Worm (Caenorhabditis elegans) whole organism, L4 larva: ENCODE data around the gene Y54E2A.8.
A peak's percentile ranks its signal among the peaks of the same experiment; 100 is the strongest.

Source experiments
- F26F4.8 ChIP-seq: fragments of 200-800 bp; sonication (Bioruptor generic); conservative IDR thresholded peaks from 2 replicates; pipeline ENCODE4 v1.3.6; 2022; ENCODE audit warnings: missing genetic modification characterization, missing compliant biosample characterization
- F44E2.7 ChIP-seq: fragments of 200-800 bp; sonication (Bioruptor generic); IDR thresholded peaks from 2 replicates; pipeline ENCODE4 v2.1.2; 2022; ENCODE audit warnings: missing genetic modification characterization, missing compliant biosample characterization
- F49E8.2 ChIP-seq: sonication (generic microtip); optimal IDR thresholded peaks from 2 replicates; lab custom pipeline; 2016; ENCODE audit warnings: missing compliant biosample characterization, mild to moderate bottlenecking, missing genetic modification characterization, borderline replicate concordance
- R02D3.7 ChIP-seq: fragments of 150-350 bp; sonication (generic microtip); optimal IDR thresholded peaks from 3 replicates; lab custom pipeline; 2014; ENCODE audit warnings: missing biosample characterization, missing genetic modification characterization
- T20F7.1 ChIP-seq: fragments of 200-800 bp; sonication (Bioruptor generic); optimal IDR thresholded peaks from 2 replicates; lab custom pipeline; 2018; ENCODE audit warnings: mild to moderate bottlenecking, missing genetic modification characterization, missing compliant biosample characterization
- T26A8.4 ChIP-seq: fragments of 200-800 bp; sonication (Bioruptor generic); IDR thresholded peaks from 2 replicates; pipeline ENCODE4 v1.3.6; 2022; ENCODE audit warnings: missing genetic modification characterization, missing compliant biosample characterization
- Y105C5A.15 ChIP-seq: fragments of 200-800 bp; sonication (Bioruptor generic); IDR thresholded peaks from 2 replicates; pipeline ENCODE4 v1.3.6; 2022; ENCODE audit warnings: missing genetic modification characterization, missing compliant biosample characterization
- Y48G9A.11 ChIP-seq: fragments of 200-800 bp; sonication (Bioruptor generic); IDR thresholded peaks from 2 replicates; pipeline ENCODE4 v1.3.6; 2022; ENCODE audit warnings: missing genetic modification reagents, missing genetic modification characterization, missing compliant biosample characterization
- Y5F2A.4 ChIP-seq: fragments of 200-800 bp; sonication (Bioruptor generic); optimal IDR thresholded peaks from 2 replicates; lab custom pipeline; 2018; ENCODE audit warnings: mild to moderate bottlenecking, missing genetic modification characterization, missing compliant biosample characterization
- ZK337.2 ChIP-seq: fragments of 200-800 bp; sonication (Bioruptor generic); IDR thresholded peaks from 2 replicates; pipeline ENCODE4 v1.3.6; 2022; ENCODE audit warnings: missing genetic modification reagents, missing genetic modification characterization, missing compliant biosample characterization
- ceh-32 ChIP-seq: sonication (generic microtip); optimal IDR thresholded peaks from 2 replicates; lab custom pipeline; 2016; ENCODE audit warnings: mild to moderate bottlenecking, missing genetic modification characterization, missing compliant biosample characterization; ENCODE audit not compliant: poor library complexity
- ceh-62 ChIP-seq: sonication (generic microtip); optimal IDR thresholded peaks from 2 replicates; lab custom pipeline; 2017; ENCODE audit warnings: missing biosample characterization, missing genetic modification characterization
- ceh-82 ChIP-seq: sonication (generic microtip); optimal IDR thresholded peaks from 2 replicates; lab custom pipeline; 2017; ENCODE audit warnings: missing biosample characterization, missing genetic modification characterization
- ces-1 ChIP-seq: fragments of 150-350 bp; sonication (generic microtip); optimal IDR thresholded peaks from 4 replicates; lab custom pipeline; 2014; ENCODE audit warnings: missing biosample characterization, missing genetic modification reagents, missing genetic modification characterization
- cey-2 ChIP-seq: sonication (generic microtip); optimal IDR thresholded peaks from 3 replicates; lab custom pipeline; 2017; ENCODE audit warnings: missing genetic modification characterization, mild to moderate bottlenecking, missing compliant biosample characterization, antibody characterized with exemption, borderline replicate concordance; ENCODE audit not compliant: insufficient read depth
- daf-16 ChIP-seq, 3 experiments: sonication (generic microtip); optimal IDR thresholded peaks; 2 replicates each; lab custom pipeline; 2016 to 2017; ENCODE audit warnings: missing genetic modification characterization in 3 of 3, missing genetic modification reagents in 3 of 3, mild to moderate bottlenecking in 2 of 3, missing compliant biosample characterization in 2 of 3, missing biosample characterization in 1 of 3, moderate library complexity in 1 of 3
- daf-19 ChIP-seq: fragments of 200-800 bp; sonication (Bioruptor generic); conservative IDR thresholded peaks from 2 replicates; pipeline ENCODE4 v1.3.6; 2022; ENCODE audit warnings: missing genetic modification characterization, missing compliant biosample characterization
- daf-8 ChIP-seq: fragments of 200-800 bp; sonication (Bioruptor generic); IDR thresholded peaks from 2 replicates; pipeline ENCODE4 v1.3.6; 2022; ENCODE audit warnings: missing genetic modification characterization, missing compliant biosample characterization
- dmd-8 ChIP-seq: fragments of 200-800 bp; sonication (Bioruptor generic); IDR thresholded peaks from 2 replicates; pipeline ENCODE4 v1.3.6; 2022; ENCODE audit warnings: missing genetic modification characterization, missing compliant biosample characterization
- dve-1 ChIP-seq: sonication (generic microtip); optimal IDR thresholded peaks from 2 replicates; lab custom pipeline; 2017; ENCODE audit warnings: antibody characterized with exemption, mild to moderate bottlenecking, missing genetic modification characterization, missing compliant biosample characterization; ENCODE audit not compliant: insufficient read depth
- egl-27 ChIP-seq: sonication (generic microtip); optimal IDR thresholded peaks from 3 replicates; lab custom pipeline; 2017; ENCODE audit warnings: missing biosample characterization, missing genetic modification reagents, missing genetic modification characterization
- lin-1 ChIP-seq: fragments of 200-800 bp; sonication (Bioruptor generic); IDR thresholded peaks from 2 replicates; pipeline ENCODE4 v1.3.6; 2022; ENCODE audit warnings: missing genetic modification reagents, missing genetic modification characterization, missing compliant biosample characterization
- lin-38 ChIP-seq: fragments of 200-800 bp; sonication (Bioruptor generic); IDR thresholded peaks from 2 replicates; pipeline ENCODE4 v1.3.6; 2022; ENCODE audit warnings: missing genetic modification reagents, missing genetic modification characterization, missing compliant biosample characterization
- lin-39 ChIP-seq: fragments of 150-350 bp; optimal IDR thresholded peaks from 2 replicates; lab custom pipeline; 2014; ENCODE audit warnings: missing biosample characterization, missing genetic modification reagents, missing genetic modification characterization
- lsy-2 ChIP-seq, 2 experiments: fragments of 150-350 bp in 1 of 2; sonication (generic microtip) in 1 of 2; optimal IDR thresholded peaks; 2 replicates each; lab custom pipeline; 2014 to 2017; ENCODE audit warnings: missing biosample characterization in 2 of 2, missing genetic modification characterization in 2 of 2
- madf-5 ChIP-seq, 2 experiments: fragments of 200-800 bp; sonication (Bioruptor generic); IDR thresholded peaks; 2 replicates each; pipeline ENCODE4 v1.3.6; 2022; ENCODE audit warnings: missing compliant biosample characterization in 2 of 2, missing genetic modification characterization in 2 of 2
- nhr-11 ChIP-seq: fragments of 150-350 bp; optimal IDR thresholded peaks from 2 replicates; lab custom pipeline; 2014; ENCODE audit warnings: missing biosample characterization, missing genetic modification characterization
- nhr-111 ChIP-seq: fragments of 200-800 bp; sonication (Bioruptor generic); optimal IDR thresholded peaks from 2 replicates; lab custom pipeline; 2018; ENCODE audit warnings: mild to moderate bottlenecking, missing genetic modification characterization, missing compliant biosample characterization
- nhr-237 ChIP-seq: sonication (generic microtip); optimal IDR thresholded peaks from 2 replicates; lab custom pipeline; 2017; ENCODE audit warnings: missing biosample characterization, missing genetic modification characterization
- nhr-25 ChIP-seq: sonication (generic microtip); optimal IDR thresholded peaks from 2 replicates; lab custom pipeline; 2017; ENCODE audit warnings: missing genetic modification characterization, mild to moderate bottlenecking, missing compliant biosample characterization, antibody characterized with exemption, moderate library complexity, borderline replicate concordance; ENCODE audit not compliant: insufficient read depth
- nhr-28 ChIP-seq: fragments of 150-350 bp; optimal IDR thresholded peaks from 2 replicates; lab custom pipeline; 2014; ENCODE audit warnings: missing biosample characterization, missing genetic modification characterization
- nhr-6 ChIP-seq: fragments of 150-350 bp; optimal IDR thresholded peaks from 2 replicates; lab custom pipeline; 2014; ENCODE audit warnings: missing biosample characterization, missing genetic modification characterization
- nhr-76 ChIP-seq: fragments of 150-350 bp; optimal IDR thresholded peaks from 2 replicates; lab custom pipeline; 2014; ENCODE audit warnings: missing biosample characterization, missing genetic modification characterization
- nhr-77 ChIP-seq: fragments of 150-350 bp; optimal IDR thresholded peaks from 2 replicates; lab custom pipeline; 2014; ENCODE audit warnings: missing biosample characterization, missing genetic modification characterization
- php-3 ChIP-seq: fragments of 200-800 bp; sonication (Bioruptor generic); IDR thresholded peaks from 2 replicates; pipeline ENCODE4 v1.3.6; 2022; ENCODE audit warnings: missing genetic modification reagents, missing genetic modification characterization, missing compliant biosample characterization
- rbr-2 ChIP-seq: sonication (generic microtip); optimal IDR thresholded peaks from 2 replicates; lab custom pipeline; 2016; ENCODE audit warnings: missing genotype, missing genetic modification characterization, missing compliant biosample characterization
- saeg-2 ChIP-seq: fragments of 200-800 bp; sonication (Bioruptor generic); IDR thresholded peaks from 2 replicates; pipeline ENCODE4 v1.3.6; 2022; ENCODE audit warnings: missing genetic modification reagents, missing genetic modification characterization, missing compliant biosample characterization
- set-16 ChIP-seq: fragments of 200-800 bp; sonication (Bioruptor generic); IDR thresholded peaks from 2 replicates; pipeline ENCODE4 v1.3.6; 2022; ENCODE audit warnings: missing genetic modification reagents, missing genetic modification characterization, missing compliant biosample characterization
- skn-1 ChIP-seq: fragments of 150-350 bp; optimal IDR thresholded peaks from 2 replicates; lab custom pipeline; 2014; ENCODE audit warnings: missing biosample characterization, missing genetic modification characterization
- snpc-1.2 ChIP-seq: fragments of 200-800 bp; sonication (Bioruptor generic); IDR thresholded peaks from 2 replicates; pipeline ENCODE4 v1.3.6; 2022; ENCODE audit warnings: missing genetic modification reagents, missing genetic modification characterization, missing compliant biosample characterization
- spr-3 ChIP-seq: fragments of 200-800 bp; sonication (Bioruptor generic); optimal IDR thresholded peaks from 2 replicates; lab custom pipeline; 2018; ENCODE audit warnings: mild to moderate bottlenecking, missing genetic modification characterization, missing compliant biosample characterization
- tag-97 ChIP-seq: fragments of 200-800 bp; sonication (Bioruptor generic); IDR thresholded peaks from 2 replicates; pipeline ENCODE4 v1.3.6; 2022; ENCODE audit warnings: missing genetic modification characterization, missing compliant biosample characterization
- unc-130 ChIP-seq: sonication (generic microtip); optimal IDR thresholded peaks from 2 replicates; lab custom pipeline; 2016; ENCODE audit warnings: missing genetic modification reagents, missing genetic modification characterization, missing compliant biosample characterization
- unc-62 ChIP-seq, 3 experiments: fragments of 150-350 bp in 1 of 3; sonication (generic microtip); optimal IDR thresholded peaks in 2 of 3; peaks in 1 of 3; 1 replicate in 1 of 3; 2 replicates in 2 of 3; lab custom pipeline; 2014 to 2017; ENCODE audit warnings: missing biosample characterization in 3 of 3, missing genetic modification characterization in 3 of 3, missing genetic modification reagents in 3 of 3, missing genotype in 1 of 3
- zfp-2 ChIP-seq: sonication (generic microtip); optimal IDR thresholded peaks from 2 replicates; lab custom pipeline; 2016; ENCODE audit warnings: mild to moderate bottlenecking, missing genetic modification characterization, missing compliant biosample characterization
- zfp-3 ChIP-seq: fragments of 200-800 bp; sonication (Bioruptor generic); conservative IDR thresholded peaks from 2 replicates; pipeline ENCODE4 v1.3.6; 2022; ENCODE audit warnings: missing genetic modification reagents, missing genetic modification characterization, missing compliant biosample characterization
- zip-11 ChIP-seq: fragments of 200-800 bp; sonication (Bioruptor generic); IDR thresholded peaks from 2 replicates; pipeline ENCODE4 v1.3.6; 2022; ENCODE audit warnings: missing genetic modification characterization, missing compliant biosample characterization

Y54E2A.8 gene

DNA sequence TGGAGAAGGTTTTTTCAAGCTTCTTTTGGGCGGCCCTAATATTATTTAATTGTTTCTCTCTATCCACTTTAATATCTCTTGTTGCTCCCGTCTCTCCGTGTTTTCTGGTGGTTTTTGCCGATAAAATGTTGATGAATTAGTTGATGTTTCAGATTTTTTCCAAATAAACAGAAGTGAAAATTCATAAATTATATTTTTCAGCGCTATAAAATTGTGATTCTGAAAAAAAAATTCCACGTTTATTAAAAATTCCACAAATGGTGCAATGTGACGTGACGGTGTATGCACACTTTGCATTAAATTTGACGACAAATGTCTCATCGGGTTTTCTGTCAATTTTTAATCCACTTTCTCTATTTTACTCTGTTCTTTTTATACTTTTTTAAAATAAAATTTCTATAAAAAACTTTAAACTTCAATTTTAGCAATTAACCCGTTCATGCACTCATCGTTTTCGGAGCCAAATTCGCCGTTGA, 19.9 kb downstream of the Y54E2A.8 start, which contains the start of gene tbc-20 (continued):
- no peak for TF ChIP-seq ceh-82 (tag; lab: Kevin White, UChicago)
- TF ChIP-seq daf-16 (GFP tag; optimal IDR thresholded peaks at IDR 0.05; lab: Kevin White, UChicago), result no peak
- TF ChIP-seq daf-16 (tag; optimal IDR thresholded peaks at IDR 0.05; lab: Kevin White, UChicago), result no peak
- no peak for TF ChIP-seq egl-27 (tag; lab: Kevin White, UChicago)
- TF ChIP-seq T20F7.1 (GFP tag; lab: Kevin White, UChicago), result peak; percentile 70
- no peak for TF ChIP-seq Y105C5A.15
- TF ChIP-seq nhr-76 (tag; lab: Kevin White, UChicago), result peak; percentile 23
- TF ChIP-seq F44E2.7 (GFP tag; lab: Robert Waterston, UW), result no peak
- no peak for TF ChIP-seq rbr-2 (tag; lab: Kevin White, UChicago)
- TF ChIP-seq daf-8, result no peak
- TF ChIP-seq nhr-237 (tag; lab: Kevin White, UChicago), result no peak
- TF ChIP-seq zfp-2 (tag; lab: Kevin White, UChicago), result no peak
- TF ChIP-seq snpc-1.2 (GFP tag; lab: Robert Waterston, UW), result no peak
- peak; percentile 39 for TF ChIP-seq F49E8.2 (tag; lab: Kevin White, UChicago)
- no peak for TF ChIP-seq lin-39 (tag; lab: Kevin White, UChicago)
- no peak for TF ChIP-seq ZK337.2 (GFP tag; lab: Robert Waterston, UW)
- no peak for TF ChIP-seq F26F4.8 (GFP tag; lab: Robert Waterston, UW)
- TF ChIP-seq nhr-111 (GFP tag; lab: Kevin White, UChicago), result no peak
- no peak for TF ChIP-seq nhr-77 (tag; lab: Kevin White, UChicago)
- no peak for TF ChIP-seq lin-1
- TF ChIP-seq nhr-6 (tag; lab: Kevin White, UChicago), result no peak
- TF ChIP-seq zfp-3 (GFP tag; lab: Robert Waterston, UW), result no peak
- no peak for TF ChIP-seq R02D3.7 (tag; lab: Kevin White, UChicago)
- no peak for TF ChIP-seq ces-1 (GFP tag; lab: Kevin White, UChicago)
- TF ChIP-seq php-3, result no peak
- no peak for TF ChIP-seq Y5F2A.4 (GFP tag; lab: Kevin White, UChicago)
- TF ChIP-seq skn-1 (tag; lab: Kevin White, UChicago), result no peak
- TF ChIP-seq set-16, result no peak
- peak; percentile 44; the same call in 1 of the 2 replicates for TF ChIP-seq lin-38 (GFP tag; lab: Robert Waterston, UW)
- no peak for TF ChIP-seq T26A8.4 (GFP tag; lab: Robert Waterston, UW)
- TF ChIP-seq cey-2 (tag; lab: Kevin White, UChicago), result no peak
- no peak for TF ChIP-seq saeg-2
- TF ChIP-seq Y48G9A.11 (GFP tag; lab: Robert Waterston, UW), result no peak
- TF ChIP-seq daf-19 (GFP tag; lab: Robert Waterston, UW), result no peak
- no peak for TF ChIP-seq ceh-62 (tag; lab: Kevin White, UChicago)
- TF ChIP-seq tag-97 (GFP tag; lab: Robert Waterston, UW), result no peak
- peak in 1 of 2 experiments; percentile 71 for TF ChIP-seq lsy-2 (tag; optimal IDR thresholded peaks at IDR 0.05; lab: Kevin White, UChicago)
- TF ChIP-seq unc-130 (GFP tag; lab: Kevin White, UChicago), result no peak
- peak in 1 of 2 experiments; percentile 54 for TF ChIP-seq unc-62 (GFP tag; optimal IDR thresholded peaks at IDR 0.05 in 1 of 2; lab: Kevin White, UChicago)
- no peak for TF ChIP-seq unc-62 (tag; optimal IDR thresholded peaks at IDR 0.05; lab: Kevin White, UChicago)
- TF ChIP-seq nhr-11, result no peak
- no peak for TF ChIP-seq spr-3
- no peak for TF ChIP-seq nhr-28 (tag; lab: Kevin White, UChicago)
- no peak for TF ChIP-seq dve-1 (tag; lab: Kevin White, UChicago)
- TF ChIP-seq madf-5 (GFP tag; IDR thresholded peaks at IDR 0.05; lab: Robert Waterston, UW), result no peak
- no peak for TF ChIP-seq dmd-8 (GFP tag; lab: Robert Waterston, UW)
- TF ChIP-seq ceh-32 (tag; lab: Kevin White, UChicago), result no peak
- TF ChIP-seq nhr-25 (tag; lab: Kevin White, UChicago), result no peak
- no peak for TF ChIP-seq zip-11 (GFP tag; lab: Robert Waterston, UW)
